Fruit fly (Drosophila melanogaster): ENCODE measurements around the gene ND-13A.

DNA sequence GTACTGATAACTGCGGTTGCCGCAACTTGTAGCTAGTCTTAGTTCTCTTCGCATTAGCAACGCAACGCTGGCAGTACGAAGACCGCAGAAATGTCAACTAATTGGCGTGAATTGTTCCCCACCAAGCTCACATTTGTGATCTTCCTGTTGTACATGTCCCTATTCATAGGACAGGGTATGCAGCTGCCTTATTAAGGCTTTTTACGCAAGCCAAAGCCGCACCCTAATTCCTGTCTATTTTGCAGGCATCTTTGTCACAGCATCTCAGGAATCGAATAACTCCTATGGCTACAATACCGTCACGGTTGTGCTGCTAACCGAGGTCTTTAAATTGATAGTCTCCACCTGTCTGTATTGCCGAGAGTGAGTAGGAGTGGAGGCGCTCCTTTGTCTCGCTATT is 47.1 kb downstream of the ND-13A start, which contains the start of gene eIF3h:
- TF ChIP-seq CG1620 (GFP tag; optimal IDR thresholded peaks at IDR 0.05) (no peak), ovo (GFP tag; optimal IDR thresholded peaks at IDR 0.05) (no peak)

All from whole organism, adult.